Fruit fly (Drosophila melanogaster) whole organism, embryonic: ENCODE measurements around the gene CG15549.

ENCODE experiments used
- Asciz ChIP-seq: fragments of 200-800 bp; sonication (Bioruptor generic); optimal IDR thresholded peaks from 2 replicates; lab custom pipeline; 2017; ENCODE audit warnings: missing biosample characterization, mild to moderate bottlenecking, missing genetic modification characterization, missing genetic modification reagents
- CG10209 ChIP-seq: fragments of 200-800 bp; sonication (Bioruptor generic); optimal IDR thresholded peaks from 3 replicates; lab custom pipeline; 2017; ENCODE audit warnings: missing biosample characterization, mild to moderate bottlenecking, missing genetic modification characterization, missing genetic modification reagents
- CG10267 ChIP-seq: fragments of 200-800 bp; sonication (Bioruptor generic); optimal IDR thresholded peaks from 2 replicates; lab custom pipeline; 2018; ENCODE audit warnings: missing biosample characterization, mild to moderate bottlenecking, missing genetic modification characterization, moderate library complexity
- CG10366 ChIP-seq: fragments of 200-800 bp; sonication (Bioruptor generic); IDR thresholded peaks from 2 replicates; pipeline ENCODE4 v1.3.6; 2022; ENCODE audit warnings: missing biosample characterization, missing genetic modification characterization
- CG10565 ChIP-seq: fragments of 200-800 bp; sonication (Bioruptor generic); optimal IDR thresholded peaks from 3 replicates; lab custom pipeline; 2016; ENCODE audit warnings: missing biosample characterization, mild to moderate bottlenecking, missing genetic modification characterization
- CG12155 ChIP-seq: fragments of 200-800 bp; sonication (Bioruptor generic); optimal IDR thresholded peaks from 3 replicates; lab custom pipeline; 2016; ENCODE audit warnings: missing biosample characterization, missing genetic modification characterization
- CG12299 ChIP-seq: fragments of 200-800 bp; sonication (Bioruptor generic); optimal IDR thresholded peaks from 2 replicates; lab custom pipeline; 2018; ENCODE audit warnings: missing biosample characterization, mild to moderate bottlenecking, missing genetic modification characterization
- CG12744 ChIP-seq: fragments of 200-800 bp; sonication (Bioruptor generic); optimal IDR thresholded peaks from 2 replicates; lab custom pipeline; 2016; ENCODE audit warnings: missing biosample characterization, missing genetic modification characterization
- CG12769 ChIP-seq: fragments of 200-800 bp; sonication (Bioruptor generic); optimal IDR thresholded peaks from 2 replicates; lab custom pipeline; 2019; ENCODE audit warnings: missing biosample characterization, mild to moderate bottlenecking, missing genetic modification characterization, moderate library complexity
- CG13123 ChIP-seq: fragments of 200-800 bp; sonication (Bioruptor generic); optimal IDR thresholded peaks from 2 replicates; lab custom pipeline; 2016; ENCODE audit warnings: missing biosample characterization, missing genetic modification characterization
- CG13894 ChIP-seq: fragments of 200-800 bp; sonication (Bioruptor generic); optimal IDR thresholded peaks from 3 replicates; lab custom pipeline; 2018; ENCODE audit warnings: missing biosample characterization, mild to moderate bottlenecking, missing genetic modification characterization, moderate library complexity
- CG14710 ChIP-seq: fragments of 200-800 bp; sonication (Bioruptor generic); optimal IDR thresholded peaks from 3 replicates; lab custom pipeline; 2019; ENCODE audit warnings: missing biosample characterization, mild to moderate bottlenecking, missing genetic modification characterization, moderate library complexity
- CG2678 ChIP-seq: fragments of 200-800 bp; sonication (Bioruptor generic); optimal IDR thresholded peaks from 3 replicates; lab custom pipeline; 2019; ENCODE audit warnings: missing biosample characterization, mild to moderate bottlenecking, missing genetic modification characterization, moderate library complexity
- CG32532 ChIP-seq: fragments of 200-800 bp; sonication (Bioruptor generic); IDR thresholded peaks from 2 replicates; pipeline ENCODE4 v1.3.6; 2022; ENCODE audit warnings: missing biosample characterization, missing genetic modification characterization
- CG32767 ChIP-seq: fragments of 200-800 bp; sonication (Bioruptor generic); IDR thresholded peaks from 2 replicates; pipeline ENCODE4 v1.3.6; 2022; ENCODE audit warnings: missing biosample characterization, missing genetic modification characterization
- CG3995 ChIP-seq: fragments of 200-800 bp; sonication (Bioruptor generic); optimal IDR thresholded peaks from 3 replicates; lab custom pipeline; 2016; ENCODE audit warnings: missing biosample characterization, missing genetic modification characterization
- CG4328 ChIP-seq: fragments of 200-800 bp; sonication (Bioruptor generic); optimal IDR thresholded peaks from 3 replicates; lab custom pipeline; 2017; ENCODE audit warnings: missing biosample characterization, missing genetic modification reagents, missing genetic modification characterization
- CG4360 ChIP-seq: fragments of 200-800 bp; sonication (Bioruptor generic); IDR thresholded peaks from 2 replicates; pipeline ENCODE4 v1.3.6; 2022; ENCODE audit warnings: missing biosample characterization, missing genetic modification characterization
- CG4707 ChIP-seq: fragments of 200-800 bp; sonication (Bioruptor generic); optimal IDR thresholded peaks from 2 replicates; lab custom pipeline; 2018; ENCODE audit warnings: missing biosample characterization, mild to moderate bottlenecking, missing genetic modification characterization, moderate library complexity
- CG5953 ChIP-seq: fragments of 200-800 bp; sonication (Bioruptor generic); IDR thresholded peaks from 2 replicates; pipeline ENCODE4 v1.3.6; 2022; ENCODE audit warnings: missing biosample characterization, missing genetic modification characterization
- CG7786 ChIP-seq: fragments of 200-800 bp; sonication (Bioruptor generic); optimal IDR thresholded peaks from 2 replicates; lab custom pipeline; 2016; ENCODE audit warnings: missing biosample characterization, missing genetic modification characterization
- CG7987 ChIP-seq: fragments of 200-800 bp; sonication (Bioruptor generic); optimal IDR thresholded peaks from 2 replicates; lab custom pipeline; 2018; ENCODE audit warnings: missing biosample characterization, mild to moderate bottlenecking, missing genetic modification characterization, moderate library complexity
- CG9609 ChIP-seq: fragments of 200-800 bp; sonication (Bioruptor generic); optimal IDR thresholded peaks from 3 replicates; lab custom pipeline; 2016; ENCODE audit warnings: missing biosample characterization, missing genetic modification characterization
- D19B ChIP-seq: fragments of 200-800 bp; sonication (Bioruptor generic); optimal IDR thresholded peaks from 2 replicates; lab custom pipeline; 2017; ENCODE audit warnings: missing biosample characterization, mild to moderate bottlenecking, missing genetic modification characterization
- Doc3 ChIP-seq: fragments of 200-800 bp; sonication (Bioruptor generic); IDR thresholded peaks from 3 replicates; pipeline ENCODE4 v1.3.6; 2022; ENCODE audit warnings: missing biosample characterization, missing genetic modification characterization; ENCODE audit not compliant: partially characterized antibody
- Dp ChIP-seq: fragments of 200-800 bp; sonication (Bioruptor generic); optimal IDR thresholded peaks from 2 replicates; lab custom pipeline; 2018; ENCODE audit warnings: missing biosample characterization, mild to moderate bottlenecking, missing genetic modification characterization, moderate library complexity
- E2f1 ChIP-seq: fragments of 200-800 bp; sonication (Bioruptor generic); IDR thresholded peaks from 2 replicates; pipeline ENCODE4 v1.3.6; 2022; ENCODE audit warnings: missing biosample characterization, missing genetic modification characterization
- Gsc ChIP-seq: fragments of 200-800 bp; sonication (Bioruptor generic); IDR thresholded peaks from 2 replicates; pipeline ENCODE4 v1.3.6; 2022; ENCODE audit warnings: missing biosample characterization, missing genetic modification characterization
- NC2β ChIP-seq: fragments of 200-800 bp; sonication (Bioruptor generic); optimal IDR thresholded peaks from 2 replicates; lab custom pipeline; 2016; ENCODE audit warnings: missing biosample characterization, missing genetic modification characterization
- Nf-YA ChIP-seq: fragments of 200-800 bp; sonication (Bioruptor generic); IDR thresholded peaks from 2 replicates; pipeline ENCODE4 v1.3.6; 2022; ENCODE audit warnings: missing biosample characterization, missing genetic modification characterization
- Rfx ChIP-seq: fragments of 200-800 bp; sonication (Bioruptor generic); IDR thresholded peaks from 2 replicates; pipeline ENCODE4 v1.3.6; 2022; ENCODE audit warnings: missing biosample characterization, missing genetic modification characterization
- Scr ChIP-seq: fragments of 200-800 bp; sonication (Bioruptor generic); IDR thresholded peaks from 2 replicates; pipeline ENCODE4 v1.3.6; 2022; ENCODE audit warnings: missing biosample characterization, missing genetic modification characterization; ENCODE audit not compliant: partially characterized antibody
- Sry-δ ChIP-seq: fragments of 200-800 bp; sonication (Bioruptor generic); optimal IDR thresholded peaks from 2 replicates; lab custom pipeline; 2016; ENCODE audit warnings: missing biosample characterization, missing genetic modification characterization
- Taf1 ChIP-seq: fragments of 200-800 bp; sonication (Bioruptor generic); IDR thresholded peaks from 2 replicates; pipeline ENCODE4 v1.3.6; 2022; ENCODE audit warnings: missing biosample characterization, missing genetic modification characterization
- Xrp1 ChIP-seq: fragments of 200-800 bp; sonication (Bioruptor generic); IDR thresholded peaks from 2 replicates; pipeline ENCODE4 v1.3.6; 2022; ENCODE audit warnings: missing biosample characterization, missing genetic modification characterization
- ab ChIP-seq: fragments of 200-800 bp; sonication (Bioruptor generic); optimal IDR thresholded peaks from 2 replicates; lab custom pipeline; 2016; ENCODE audit warnings: missing biosample characterization, missing genetic modification characterization
- bab2 ChIP-seq: fragments of 200-800 bp; sonication (Bioruptor generic); optimal IDR thresholded peaks from 2 replicates; lab custom pipeline; 2016; ENCODE audit warnings: missing biosample characterization, missing genetic modification characterization
- dm ChIP-seq: fragments of 200-800 bp; sonication (Bioruptor generic); optimal IDR thresholded peaks from 3 replicates; lab custom pipeline; 2016; ENCODE audit warnings: missing biosample characterization, missing genetic modification characterization
- fd102C ChIP-seq: fragments of 200-800 bp; sonication (Bioruptor generic); optimal IDR thresholded peaks from 2 replicates; lab custom pipeline; 2018; ENCODE audit warnings: missing biosample characterization, mild to moderate bottlenecking, missing genetic modification characterization, moderate library complexity
- gem ChIP-seq: fragments of 200-800 bp; sonication (Bioruptor generic); optimal IDR thresholded peaks from 2 replicates; lab custom pipeline; 2019; ENCODE audit warnings: missing biosample characterization, mild to moderate bottlenecking, missing genetic modification characterization, moderate library complexity
- grau ChIP-seq: fragments of 200-800 bp; optimal IDR thresholded peaks from 3 replicates; lab custom pipeline; 2019; ENCODE audit warnings: missing biosample characterization, mild to moderate bottlenecking, missing genetic modification characterization, moderate library complexity
- hb ChIP-seq: fragments of 200-800 bp; sonication (Bioruptor generic); IDR thresholded peaks from 3 replicates; pipeline ENCODE4 v1.3.6; 2022; ENCODE audit warnings: missing biosample characterization, missing genetic modification characterization; ENCODE audit not compliant: partially characterized antibody
- hbn ChIP-seq: fragments of 200-800 bp; sonication (Bioruptor generic); IDR thresholded peaks from 2 replicates; pipeline ENCODE4 v1.3.6; 2022; ENCODE audit warnings: missing biosample characterization, missing genetic modification characterization; ENCODE audit not compliant: partially characterized antibody
- jigr1 ChIP-seq: fragments of 200-800 bp; sonication (Bioruptor generic); IDR thresholded peaks from 3 replicates; pipeline ENCODE4 v1.3.6; 2022; ENCODE audit warnings: missing biosample characterization, missing genetic modification characterization
- luna ChIP-seq: fragments of 200-800 bp; sonication (Bioruptor generic); optimal IDR thresholded peaks from 2 replicates; lab custom pipeline; 2016; ENCODE audit warnings: missing biosample characterization, missing genetic modification characterization
- maf-S ChIP-seq: fragments of 200-800 bp; sonication (Bioruptor generic); optimal IDR thresholded peaks from 2 replicates; lab custom pipeline; 2016; ENCODE audit warnings: missing biosample characterization, missing genetic modification characterization
- pb ChIP-seq: fragments of 200-800 bp; sonication (Bioruptor generic); optimal IDR thresholded peaks from 3 replicates; lab custom pipeline; 2016; ENCODE audit warnings: missing biosample characterization, missing genetic modification characterization
- sens-2 ChIP-seq: fragments of 200-800 bp; sonication (Bioruptor generic); IDR thresholded peaks from 2 replicates; pipeline ENCODE4 v1.3.6; 2022; ENCODE audit warnings: missing biosample characterization, missing genetic modification characterization
- seq ChIP-seq: fragments of 200-800 bp; sonication (Bioruptor generic); IDR thresholded peaks from 2 replicates; pipeline ENCODE4 v1.3.6; 2022; ENCODE audit warnings: missing biosample characterization, missing genetic modification characterization
- slbo ChIP-seq: fragments of 200-800 bp; sonication (Bioruptor generic); IDR thresholded peaks from 2 replicates; pipeline ENCODE4 v1.3.6; 2022; ENCODE audit warnings: missing biosample characterization, missing genetic modification characterization
- wdn ChIP-seq: fragments of 200-800 bp; sonication (Bioruptor generic); IDR thresholded peaks from 2 replicates; pipeline ENCODE4 v1.3.6; 2022; ENCODE audit warnings: missing biosample characterization, missing genetic modification characterization
- wek ChIP-seq: fragments of 200-800 bp; sonication (Bioruptor generic); optimal IDR thresholded peaks from 3 replicates; lab custom pipeline; 2018; ENCODE audit warnings: missing biosample characterization, mild to moderate bottlenecking, missing genetic modification characterization, moderate library complexity

Gene CG15549

dm6 chr3R:30918872-30919271 lies 17.4 kb downstream of the CG15549 start (continued):
- no peak for TF ChIP-seq CG13123 (GFP tag; lab: Kevin White, UChicago)
- TF ChIP-seq jigr1 (GFP tag; lab: Robert Waterston, UW), result no peak
- peak; percentile 42 for TF ChIP-seq CG14710 (tag; lab: Kevin White, UChicago)
- TF ChIP-seq hb (GFP tag; lab: Robert Waterston, UW), result no peak
- TF ChIP-seq CG4360 (GFP tag; lab: Robert Waterston, UW), result no peak
- no peak for TF ChIP-seq dm (GFP tag; lab: Kevin White, UChicago)
- no peak for TF ChIP-seq CG12299 (tag; lab: Kevin White, UChicago)
- no peak for TF ChIP-seq luna (GFP tag; lab: Kevin White, UChicago)
- TF ChIP-seq slbo (GFP tag; lab: Robert Waterston, UW), result no peak
- TF ChIP-seq Dp (GFP tag; lab: Kevin White, UChicago), result no peak
- TF ChIP-seq Taf1 (GFP tag; lab: Robert Waterston, UW), result no peak
- TF ChIP-seq NC2β, result no peak
- no peak for TF ChIP-seq seq (GFP tag; lab: Robert Waterston, UW)
- no peak for TF ChIP-seq Doc3
- no peak for TF ChIP-seq hbn
- no peak for TF ChIP-seq CG32532 (GFP tag; lab: Robert Waterston, UW)
- peak; percentile 51 for TF ChIP-seq Asciz
- TF ChIP-seq CG4707 (GFP tag; lab: Kevin White, UChicago), result peak; percentile 23
- no peak for TF ChIP-seq E2f1 (GFP tag; lab: Robert Waterston, UW)
- peak; percentile 49 for TF ChIP-seq CG10209 (GFP tag; lab: Kevin White, UChicago)
- TF ChIP-seq pb (GFP tag; lab: Kevin White, UChicago), result no peak
- TF ChIP-seq CG10366 (GFP tag; lab: Robert Waterston, UW), result no peak
- no peak for TF ChIP-seq CG12155 (GFP tag; lab: Kevin White, UChicago)
- TF ChIP-seq CG2678, result peak; percentile 50
- no peak for TF ChIP-seq CG12744 (GFP tag; lab: Kevin White, UChicago)
- no peak for TF ChIP-seq D19B (GFP tag; lab: Kevin White, UChicago)
- TF ChIP-seq Xrp1 (GFP tag; lab: Robert Waterston, UW), result peak; percentile 46
- no peak for TF ChIP-seq CG5953 (GFP tag; lab: Robert Waterston, UW)
- peak; percentile 30 for TF ChIP-seq gem
- no peak for TF ChIP-seq CG12769 (tag; lab: Kevin White, UChicago)
- peak; percentile 11 for TF ChIP-seq grau
- peak; percentile 1 for TF ChIP-seq CG10267
- no peak for TF ChIP-seq CG7987
- peak; percentile 45 for TF ChIP-seq wek (GFP tag; lab: Kevin White, UChicago)
- no peak for TF ChIP-seq Gsc (GFP tag; lab: Robert Waterston, UW)
- TF ChIP-seq ab (GFP tag; lab: Kevin White, UChicago), result no peak
- no peak for TF ChIP-seq sens-2
- no peak for TF ChIP-seq CG13894 (tag; lab: Kevin White, UChicago)
- no peak for TF ChIP-seq CG7786
- TF ChIP-seq fd102C (GFP tag; lab: Kevin White, UChicago), result peak; percentile 69
- TF ChIP-seq Sry-δ, result no peak
- TF ChIP-seq CG10565 (GFP tag; lab: Kevin White, UChicago), result no peak
- no peak for TF ChIP-seq wdn (GFP tag; lab: Robert Waterston, UW)
- TF ChIP-seq Nf-YA (GFP tag; lab: Robert Waterston, UW), result no peak
- no peak for TF ChIP-seq maf-S (GFP tag; lab: Kevin White, UChicago)
- TF ChIP-seq CG4328 (GFP tag; lab: Kevin White, UChicago), result no peak
- TF ChIP-seq CG32767 (GFP tag; lab: Robert Waterston, UW), result no peak
- TF ChIP-seq CG9609 (GFP tag; lab: Kevin White, UChicago), result no peak
- TF ChIP-seq CG3995, result no peak
- TF ChIP-seq Scr (GFP tag; lab: Robert Waterston, UW), result no peak
- no peak for TF ChIP-seq Rfx (GFP tag; lab: Robert Waterston, UW)
- peak; percentile 11 for TF ChIP-seq bab2 (GFP tag; lab: Kevin White, UChicago)
